Worm (Caenorhabditis elegans) whole organism, L4 larva: ENCODE measurements around the gene str-206.

Experiments used
- D1046.2 ChIP-seq: fragments of 200-800 bp; sonication (Bioruptor generic); IDR thresholded peaks from 2 replicates; pipeline ENCODE4 v1.3.6; 2022; ENCODE audit warnings: missing genetic modification characterization, missing compliant biosample characterization
- F10B5.3 ChIP-seq: sonication (generic microtip); optimal IDR thresholded peaks from 2 replicates; lab custom pipeline; 2016; ENCODE audit warnings: mild to moderate bottlenecking, missing genetic modification characterization, missing compliant biosample characterization
- F26F4.8 ChIP-seq: fragments of 200-800 bp; sonication (Bioruptor generic); conservative IDR thresholded peaks from 2 replicates; pipeline ENCODE4 v1.3.6; 2022; ENCODE audit warnings: missing genetic modification characterization, missing compliant biosample characterization
- F44E2.7 ChIP-seq: fragments of 200-800 bp; sonication (Bioruptor generic); IDR thresholded peaks from 2 replicates; pipeline ENCODE4 v2.1.2; 2022; ENCODE audit warnings: missing genetic modification characterization, missing compliant biosample characterization
- F49E8.2 ChIP-seq: sonication (generic microtip); optimal IDR thresholded peaks from 2 replicates; lab custom pipeline; 2016; ENCODE audit warnings: missing compliant biosample characterization, mild to moderate bottlenecking, missing genetic modification characterization, borderline replicate concordance
- T26A8.4 ChIP-seq: fragments of 200-800 bp; sonication (Bioruptor generic); IDR thresholded peaks from 2 replicates; pipeline ENCODE4 v1.3.6; 2022; ENCODE audit warnings: missing genetic modification characterization, missing compliant biosample characterization
- aha-1 ChIP-seq: fragments of 150-350 bp; peaks from one replicate; lab custom pipeline; 2014; ENCODE audit warnings: missing biosample characterization, missing genetic modification characterization
- aly-2 ChIP-seq: sonication (generic microtip); optimal IDR thresholded peaks from 2 replicates; lab custom pipeline; 2018; ENCODE audit warnings: missing biosample characterization, missing genetic modification characterization
- ama-1 ChIP-seq: fragments of 150-350 bp; optimal IDR thresholded peaks from 2 replicates; lab custom pipeline; 2014; ENCODE audit warnings: inconsistent platforms, mixed read lengths
- attf-4 ChIP-seq: sonication (generic microtip); optimal IDR thresholded peaks from 3 replicates; lab custom pipeline; 2017; ENCODE audit warnings: missing biosample characterization, missing genetic modification characterization
- ceh-44 ChIP-seq: fragments of 200-800 bp; sonication (Bioruptor generic); IDR thresholded peaks from 2 replicates; pipeline ENCODE4 v1.3.6; 2022; ENCODE audit warnings: missing genetic modification reagents, missing genetic modification characterization, missing compliant biosample characterization
- ceh-62 ChIP-seq: sonication (generic microtip); optimal IDR thresholded peaks from 2 replicates; lab custom pipeline; 2017; ENCODE audit warnings: missing biosample characterization, missing genetic modification characterization
- ceh-82 ChIP-seq: sonication (generic microtip); optimal IDR thresholded peaks from 2 replicates; lab custom pipeline; 2017; ENCODE audit warnings: missing biosample characterization, missing genetic modification characterization
- cey-2 ChIP-seq: sonication (generic microtip); optimal IDR thresholded peaks from 3 replicates; lab custom pipeline; 2017; ENCODE audit warnings: missing genetic modification characterization, mild to moderate bottlenecking, missing compliant biosample characterization, antibody characterized with exemption, borderline replicate concordance; ENCODE audit not compliant: insufficient read depth
- ctbp-1 ChIP-seq: fragments of 200-800 bp; sonication (Bioruptor generic); IDR thresholded peaks from 2 replicates; pipeline ENCODE4 v1.3.6; 2022; ENCODE audit warnings: missing genetic modification reagents, missing genetic modification characterization, missing compliant biosample characterization
- daf-8 ChIP-seq: fragments of 200-800 bp; sonication (Bioruptor generic); IDR thresholded peaks from 2 replicates; pipeline ENCODE4 v1.3.6; 2022; ENCODE audit warnings: missing genetic modification characterization, missing compliant biosample characterization
- dmd-6 ChIP-seq: fragments of 200-800 bp; sonication (Bioruptor generic); IDR thresholded peaks from 2 replicates; pipeline ENCODE4 v1.3.6; 2022; ENCODE audit warnings: missing genetic modification reagents, missing genetic modification characterization, missing compliant biosample characterization
- dmd-8 ChIP-seq: fragments of 200-800 bp; sonication (Bioruptor generic); IDR thresholded peaks from 2 replicates; pipeline ENCODE4 v1.3.6; 2022; ENCODE audit warnings: missing genetic modification characterization, missing compliant biosample characterization
- dpl-1 ChIP-seq: fragments of 150-350 bp; optimal IDR thresholded peaks from 2 replicates; lab custom pipeline; 2014; ENCODE audit warnings: missing biosample characterization, missing genetic modification reagents, missing genetic modification characterization
- egl-43 ChIP-seq: fragments of 200-800 bp; sonication (Bioruptor generic); IDR thresholded peaks from 2 replicates; pipeline ENCODE4 v1.3.6; 2022; ENCODE audit warnings: missing genetic modification reagents, missing genetic modification characterization, missing compliant biosample characterization
- fkh-10 ChIP-seq: fragments of 150-350 bp; optimal IDR thresholded peaks from 2 replicates; lab custom pipeline; 2014; ENCODE audit warnings: missing biosample characterization, missing genetic modification reagents, missing genetic modification characterization
- hif-1 ChIP-seq, 2 experiments: sonication (generic microtip); optimal IDR thresholded peaks; 2 replicates each; lab custom pipeline; 2016 to 2017; ENCODE audit warnings: missing compliant biosample characterization in 2 of 2, missing genetic modification characterization in 2 of 2, missing genetic modification reagents in 2 of 2, missing genotype in 2 of 2, mild to moderate bottlenecking in 1 of 2
- hlh-30 ChIP-seq: sonication (generic microtip); optimal IDR thresholded peaks from 2 replicates; lab custom pipeline; 2017; ENCODE audit warnings: antibody characterized with exemption, mild to moderate bottlenecking, missing genetic modification characterization, missing compliant biosample characterization; ENCODE audit not compliant: insufficient read depth
- jun-1 ChIP-seq: fragments of 150-350 bp; optimal IDR thresholded peaks from 2 replicates; lab custom pipeline; 2014; ENCODE audit warnings: missing biosample characterization, missing genetic modification reagents, missing genetic modification characterization
- lin-1 ChIP-seq: fragments of 200-800 bp; sonication (Bioruptor generic); IDR thresholded peaks from 2 replicates; pipeline ENCODE4 v1.3.6; 2022; ENCODE audit warnings: missing genetic modification reagents, missing genetic modification characterization, missing compliant biosample characterization
- lin-13 ChIP-seq: fragments of 150-350 bp; optimal IDR thresholded peaks from 2 replicates; lab custom pipeline; 2014; ENCODE audit warnings: missing biosample characterization, missing genetic modification reagents, missing genetic modification characterization
- lin-29 ChIP-seq: fragments of 200-800 bp; sonication (Bioruptor generic); IDR thresholded peaks from 2 replicates; pipeline ENCODE4 v1.3.6; 2022; ENCODE audit warnings: missing genetic modification reagents, missing genetic modification characterization, missing compliant biosample characterization
- lin-38 ChIP-seq: fragments of 200-800 bp; sonication (Bioruptor generic); IDR thresholded peaks from 2 replicates; pipeline ENCODE4 v1.3.6; 2022; ENCODE audit warnings: missing genetic modification reagents, missing genetic modification characterization, missing compliant biosample characterization
- lin-39 ChIP-seq: fragments of 150-350 bp; optimal IDR thresholded peaks from 2 replicates; lab custom pipeline; 2014; ENCODE audit warnings: missing biosample characterization, missing genetic modification reagents, missing genetic modification characterization
- lir-3 ChIP-seq: sonication (generic microtip); optimal IDR thresholded peaks from 2 replicates; lab custom pipeline; 2016; ENCODE audit warnings: mild to moderate bottlenecking, missing genetic modification characterization, missing compliant biosample characterization
- madf-5 ChIP-seq, 2 experiments: fragments of 200-800 bp; sonication (Bioruptor generic); IDR thresholded peaks; 2 replicates each; pipeline ENCODE4 v1.3.6; 2022; ENCODE audit warnings: missing compliant biosample characterization in 2 of 2, missing genetic modification characterization in 2 of 2
- mdl-1 ChIP-seq, 2 experiments: fragments of 150-350 bp in 1 of 2; sonication (generic microtip) in 1 of 2; optimal IDR thresholded peaks; 2 replicates each; lab custom pipeline; 2014 to 2017; ENCODE audit warnings: missing biosample characterization in 2 of 2, missing genetic modification characterization in 2 of 2
- mes-2 ChIP-seq: sonication (generic microtip); optimal IDR thresholded peaks from 2 replicates; lab custom pipeline; 2016; ENCODE audit warnings: missing genotype, mild to moderate bottlenecking, missing genetic modification characterization, missing compliant biosample characterization; ENCODE audit not compliant: poor library complexity, severe bottlenecking
- nhr-10 ChIP-seq: fragments of 150-350 bp; optimal IDR thresholded peaks from 2 replicates; lab custom pipeline; 2014; ENCODE audit warnings: missing biosample characterization, missing genetic modification characterization
- nhr-102 ChIP-seq: sonication (generic microtip); optimal IDR thresholded peaks from 2 replicates; lab custom pipeline; 2016; ENCODE audit warnings: mild to moderate bottlenecking, missing genetic modification characterization, moderate library complexity, missing compliant biosample characterization
- nhr-111 ChIP-seq: fragments of 200-800 bp; sonication (Bioruptor generic); optimal IDR thresholded peaks from 2 replicates; lab custom pipeline; 2018; ENCODE audit warnings: mild to moderate bottlenecking, missing genetic modification characterization, missing compliant biosample characterization
- nhr-28 ChIP-seq: fragments of 150-350 bp; optimal IDR thresholded peaks from 2 replicates; lab custom pipeline; 2014; ENCODE audit warnings: missing biosample characterization, missing genetic modification characterization
- nhr-6 ChIP-seq: fragments of 150-350 bp; optimal IDR thresholded peaks from 2 replicates; lab custom pipeline; 2014; ENCODE audit warnings: missing biosample characterization, missing genetic modification characterization
- nhr-76 ChIP-seq: fragments of 150-350 bp; optimal IDR thresholded peaks from 2 replicates; lab custom pipeline; 2014; ENCODE audit warnings: missing biosample characterization, missing genetic modification characterization
- nhr-77 ChIP-seq: fragments of 150-350 bp; optimal IDR thresholded peaks from 2 replicates; lab custom pipeline; 2014; ENCODE audit warnings: missing biosample characterization, missing genetic modification characterization
- pha-4 ChIP-seq, 2 experiments: fragments of 150-350 bp in 1 of 2; fragments of 200-800 bp in 1 of 2; sonication (Bioruptor generic) in 1 of 2; IDR thresholded peaks in 1 of 2; optimal IDR thresholded peaks in 1 of 2; 2 replicates each; pipeline versions ENCODE4 v1.3.6 to Lab custom; 2014 to 2022; ENCODE audit warnings: missing genetic modification characterization in 2 of 2, missing genetic modification reagents in 2 of 2, missing biosample characterization in 1 of 2, missing compliant biosample characterization in 1 of 2
- sdz-12 ChIP-seq: fragments of 200-800 bp; sonication (Bioruptor generic); optimal IDR thresholded peaks from 2 replicates; lab custom pipeline; 2018; ENCODE audit warnings: mild to moderate bottlenecking, missing genetic modification characterization, missing compliant biosample characterization
- set-16 ChIP-seq: fragments of 200-800 bp; sonication (Bioruptor generic); IDR thresholded peaks from 2 replicates; pipeline ENCODE4 v1.3.6; 2022; ENCODE audit warnings: missing genetic modification reagents, missing genetic modification characterization, missing compliant biosample characterization
- spr-1 ChIP-seq: sonication (generic microtip); optimal IDR thresholded peaks from 2 replicates; lab custom pipeline; 2016; ENCODE audit warnings: mild to moderate bottlenecking, missing genetic modification characterization, missing compliant biosample characterization
- tra-1 ChIP-seq: fragments of 200-800 bp; sonication (Bioruptor generic); IDR thresholded peaks from 2 replicates; pipeline ENCODE4 v1.3.6; 2022; ENCODE audit warnings: missing genetic modification reagents, missing genetic modification characterization, missing compliant biosample characterization
- unc-130 ChIP-seq: sonication (generic microtip); optimal IDR thresholded peaks from 2 replicates; lab custom pipeline; 2016; ENCODE audit warnings: missing genetic modification reagents, missing genetic modification characterization, missing compliant biosample characterization
- unc-62 ChIP-seq, 3 experiments: fragments of 150-350 bp in 1 of 3; sonication (generic microtip); optimal IDR thresholded peaks in 2 of 3; peaks in 1 of 3; 1 replicate in 1 of 3; 2 replicates in 2 of 3; lab custom pipeline; 2014 to 2017; ENCODE audit warnings: missing biosample characterization in 3 of 3, missing genetic modification characterization in 3 of 3, missing genetic modification reagents in 3 of 3, missing genotype in 1 of 3
- zag-1 ChIP-seq: fragments of 150-350 bp; optimal IDR thresholded peaks from 2 replicates; lab custom pipeline; 2014; ENCODE audit warnings: missing biosample characterization, missing genetic modification characterization
- zfp-2 ChIP-seq: sonication (generic microtip); optimal IDR thresholded peaks from 2 replicates; lab custom pipeline; 2016; ENCODE audit warnings: mild to moderate bottlenecking, missing genetic modification characterization, missing compliant biosample characterization
- zip-11 ChIP-seq: fragments of 200-800 bp; sonication (Bioruptor generic); IDR thresholded peaks from 2 replicates; pipeline ENCODE4 v1.3.6; 2022; ENCODE audit warnings: missing genetic modification characterization, missing compliant biosample characterization
- ztf-11 ChIP-seq: fragments of 150-350 bp; optimal IDR thresholded peaks from 2 replicates; lab custom pipeline; 2014; ENCODE audit warnings: missing biosample characterization, missing genetic modification characterization
- ztf-7 ChIP-seq: fragments of 150-350 bp; optimal IDR thresholded peaks from 2 replicates; lab custom pipeline; 2014; ENCODE audit warnings: missing biosample characterization, missing genetic modification characterization

str-206 gene

DNA sequence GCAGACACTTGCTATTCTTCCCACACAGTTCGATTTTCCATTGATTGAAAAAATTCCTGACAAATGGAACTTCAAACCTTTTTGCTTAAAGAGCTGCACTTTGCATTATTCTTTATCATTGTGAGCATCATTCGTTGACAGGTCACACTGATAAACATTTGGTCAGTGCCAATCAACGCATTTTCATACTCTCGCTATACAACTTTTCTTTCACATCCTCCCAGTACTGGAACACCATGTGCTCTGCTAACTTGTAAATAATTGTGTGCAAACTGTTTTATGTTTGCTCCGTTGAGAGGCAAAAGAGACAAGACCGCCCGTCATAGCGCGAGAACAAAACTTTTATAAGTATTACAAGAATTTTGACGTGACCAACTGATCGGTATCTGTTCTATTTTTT is 6.4 kb upstream of the str-206 start (continued):
- no peak for TF ChIP-seq sdz-12 (GFP tag; lab: Kevin White, UChicago)
- no peak for TF ChIP-seq zag-1
- no peak for TF ChIP-seq ceh-44 (GFP tag; lab: Robert Waterston, UW)
- no peak for TF ChIP-seq spr-1 (tag; lab: Kevin White, UChicago)
- no peak for TF ChIP-seq nhr-111 (GFP tag; lab: Kevin White, UChicago)
- no peak for TF ChIP-seq ctbp-1 (GFP tag; lab: Robert Waterston, UW)
- no peak for TF ChIP-seq lin-13 (GFP tag; lab: Kevin White, UChicago)
- no peak for TF ChIP-seq nhr-76 (tag; lab: Kevin White, UChicago)
- TF ChIP-seq lin-39 (tag; lab: Kevin White, UChicago), result no peak
- no peak for TF ChIP-seq dpl-1 (GFP tag; lab: Kevin White, UChicago)
- TF ChIP-seq tra-1 (GFP tag; lab: Robert Waterston, UW), result no peak
- TF ChIP-seq dmd-8 (GFP tag; lab: Robert Waterston, UW), result no peak
- peak; percentile 11 for TF ChIP-seq hlh-30 (tag; lab: Kevin White, UChicago)
- no peak for TF ChIP-seq cey-2 (tag; lab: Kevin White, UChicago)
- TF ChIP-seq fkh-10 (GFP tag; lab: Kevin White, UChicago), result no peak
- no peak for TF ChIP-seq aly-2
- TF ChIP-seq nhr-28, result peak; percentile 78
- TF ChIP-seq F10B5.3 (tag; lab: Kevin White, UChicago), result no peak
- no peak for TF ChIP-seq madf-5 (GFP tag; IDR thresholded peaks at IDR 0.05; lab: Robert Waterston, UW)
- no peak for TF ChIP-seq hif-1 (tag; optimal IDR thresholded peaks at IDR 0.05; lab: Kevin White, UChicago)
- TF ChIP-seq ama-1 (lab: Kevin White, UChicago), result no peak
- no peak for TF ChIP-seq nhr-6
- no peak for TF ChIP-seq jun-1 (tag; lab: Kevin White, UChicago)
- no peak for TF ChIP-seq F49E8.2 (tag; lab: Kevin White, UChicago)
- TF ChIP-seq unc-130 (GFP tag; lab: Kevin White, UChicago), result no peak
- TF ChIP-seq lin-1 (GFP tag; lab: Robert Waterston, UW), result 0 out of 2 replicates have a peak, but pooled peaks have one; percentile 25
- TF ChIP-seq lir-3 (tag; lab: Kevin White, UChicago), result no peak
- TF ChIP-seq nhr-102 (tag; lab: Kevin White, UChicago), result no peak
- no peak for TF ChIP-seq egl-43
- no peak for TF ChIP-seq mes-2
- no peak for TF ChIP-seq ceh-62 (tag; lab: Kevin White, UChicago)
- no peak for TF ChIP-seq pha-4 (GFP tag; IDR thresholded peaks at IDR 0.05; lab: Robert Waterston, UW)
- TF ChIP-seq pha-4 (tag; optimal IDR thresholded peaks at IDR 0.05; lab: Kevin White, UChicago), result no peak
- no peak for TF ChIP-seq zfp-2 (tag; lab: Kevin White, UChicago)
- TF ChIP-seq attf-4 (tag; lab: Kevin White, UChicago), result no peak
- TF ChIP-seq set-16 (GFP tag; lab: Robert Waterston, UW), result no peak
- TF ChIP-seq unc-62 (GFP tag; optimal IDR thresholded peaks at IDR 0.05 in 1 of 2; lab: Kevin White, UChicago), result peak in 1 of 2 experiments; percentile 40
- no peak for TF ChIP-seq unc-62 (tag; optimal IDR thresholded peaks at IDR 0.05; lab: Kevin White, UChicago)
- no peak for TF ChIP-seq aha-1 (tag; lab: Kevin White, UChicago)
- TF ChIP-seq dmd-6 (GFP tag; lab: Robert Waterston, UW), result peak; percentile 74
- TF ChIP-seq lin-29, result no peak
- TF ChIP-seq F26F4.8, result no peak
- TF ChIP-seq nhr-10 (tag; lab: Kevin White, UChicago), result no peak
- TF ChIP-seq T26A8.4, result no peak
- no peak for TF ChIP-seq ztf-11
- peak; percentile 39 for TF ChIP-seq nhr-77 (tag; lab: Kevin White, UChicago)
- peak in 1 of 2 experiments; percentile 33 for TF ChIP-seq mdl-1 (tag; optimal IDR thresholded peaks at IDR 0.05; lab: Kevin White, UChicago)
- no peak for TF ChIP-seq ceh-82
- TF ChIP-seq F44E2.7 (GFP tag; lab: Robert Waterston, UW), result no peak
- no peak for TF ChIP-seq zip-11 (GFP tag; lab: Robert Waterston, UW)
- TF ChIP-seq daf-8, result no peak
- no peak for TF ChIP-seq lin-38
- no peak for TF ChIP-seq ztf-7
- no peak for TF ChIP-seq D1046.2 (GFP tag; lab: Robert Waterston, UW)
